Worm (Caenorhabditis elegans) whole organism, L1 larva: ENCODE measurements around the gene hot-3.

Experiments used
- aly-2 ChIP-seq: fragments of 150-350 bp; optimal IDR thresholded peaks from 2 replicates; lab custom pipeline; 2014; ENCODE audit warnings: missing biosample characterization, missing genetic modification characterization
- fkh-10 ChIP-seq: sonication (generic microtip); optimal IDR thresholded peaks from 2 replicates; lab custom pipeline; 2017; ENCODE audit warnings: missing biosample characterization, missing genetic modification reagents, missing genetic modification characterization
- lin-39 ChIP-seq: fragments of 150-350 bp; optimal IDR thresholded peaks from 2 replicates; lab custom pipeline; 2014; ENCODE audit warnings: missing biosample characterization, missing genetic modification reagents, missing genetic modification characterization
- unc-62 ChIP-seq: fragments of 150-350 bp; optimal IDR thresholded peaks from 2 replicates; lab custom pipeline; 2014; ENCODE audit warnings: missing biosample characterization, missing genetic modification reagents, missing genetic modification characterization

DNA sequence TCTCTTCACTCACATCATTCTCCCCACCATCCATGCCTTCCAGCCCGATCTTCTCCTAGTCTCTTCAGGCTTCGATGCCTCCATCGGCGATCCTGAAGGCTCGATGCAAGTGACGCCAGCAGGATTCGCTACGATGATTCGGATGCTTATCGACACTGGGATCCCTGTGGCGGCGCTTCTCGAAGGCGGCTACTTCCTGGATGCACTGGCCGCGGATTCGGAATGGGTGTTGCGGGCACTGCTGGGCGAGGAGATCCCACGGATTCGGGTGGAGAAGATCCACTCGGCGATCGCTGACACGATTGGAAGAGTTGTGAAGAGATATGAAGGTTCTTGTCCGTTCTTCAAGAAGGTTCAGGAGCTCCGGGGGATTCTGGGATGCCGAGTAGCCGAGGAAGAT lies 45.4 kb downstream of the hot-3 start:
- no peak for TF ChIP-seq fkh-10 (GFP tag; lab: Kevin White, UChicago)
- no peak for TF ChIP-seq unc-62
- TF ChIP-seq lin-39 (tag; lab: Kevin White, UChicago), result no peak
- TF ChIP-seq aly-2, result no peak
